Worm (Caenorhabditis elegans): ENCODE results near the gene rpy-1.

rpy-1 gene

DNA sequence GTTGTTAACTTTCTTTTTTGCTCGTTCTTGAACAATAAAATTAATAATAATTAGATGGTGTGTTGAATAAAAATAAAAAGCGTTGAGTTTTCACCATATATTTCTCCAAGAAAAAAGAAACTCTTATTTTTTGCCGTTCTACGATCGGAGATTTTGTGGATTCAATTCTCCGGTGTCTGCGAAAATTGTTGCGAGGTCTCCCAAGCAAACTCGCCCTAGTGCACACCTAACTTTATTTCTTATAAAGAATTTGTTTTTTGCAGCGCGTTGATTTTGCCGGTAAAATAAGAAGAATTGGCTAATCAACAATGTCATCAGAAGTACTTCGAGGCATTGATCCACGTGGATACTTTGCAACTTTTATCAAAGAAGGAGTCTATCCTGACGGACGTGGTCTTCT is 36.0 kb upstream of the rpy-1 start, which contains the start of gene exos-8 (continued):
- TF ChIP-seq zip-5 (tag; optimal IDR thresholded peaks at IDR 0.05) (peak; percentile 91), T23F11.4 (GFP tag; optimal IDR thresholded peaks at IDR 0.05) (peak; percentile 11), F13H6.1 (tag; optimal IDR thresholded peaks at IDR 0.05) (peak; percentile 77), ceh-31 (tag; optimal IDR thresholded peaks at IDR 0.05) (peak; percentile 97), hlh-15 (tag; optimal IDR thresholded peaks at IDR 0.05) (peak; percentile 38), madf-2 (tag; optimal IDR thresholded peaks at IDR 0.05) (peak; percentile 9), ceh-14 (tag; optimal IDR thresholded peaks at IDR 0.05) (peak; percentile 91), fax-1 (tag; optimal IDR thresholded peaks at IDR 0.05) (peak; percentile 91), syd-9 (tag; optimal IDR thresholded peaks at IDR 0.05) (peak; percentile 49), lim-6 (tag; optimal IDR thresholded peaks at IDR 0.05) (peak; percentile 74), hlh-6 (tag; optimal IDR thresholded peaks at IDR 0.05) (peak; percentile 39), rnt-1 (tag; optimal IDR thresholded peaks at IDR 0.05) (peak; percentile 91), pat-9 (tag; optimal IDR thresholded peaks at IDR 0.05) (no peak)

DNA sequence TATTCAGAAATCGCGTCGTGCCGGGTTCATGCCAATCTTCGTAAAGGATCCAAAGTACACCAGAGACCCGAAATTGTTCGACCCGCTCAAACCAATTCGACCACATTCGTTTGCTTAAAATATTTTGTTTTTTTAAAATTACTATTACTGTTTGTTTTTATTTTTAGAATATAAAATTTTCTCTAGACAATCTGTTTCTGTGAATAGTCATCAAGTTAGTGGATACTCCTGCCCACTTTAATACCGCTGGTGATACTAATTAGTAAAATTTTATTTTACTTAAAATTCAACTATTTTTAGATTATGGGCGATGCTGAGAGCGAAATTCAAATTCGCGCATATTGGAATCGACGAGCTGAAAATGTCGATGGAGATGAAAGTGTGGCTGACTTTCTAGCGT is 31.2 kb upstream of the rpy-1 start, which contains the start of gene T14B4.1:
Gene T14B4.1 (plus strand): TSS at position 301 of the 400 bp plus-strand sequence.
- TF ChIP-seq rnt-1 (tag; optimal IDR thresholded peaks at IDR 0.05) (no peak), C08G9.2 (tag; optimal IDR thresholded peaks at IDR 0.05) (no peak), C38D4.7 (GFP tag; optimal IDR thresholded peaks at IDR 0.05) (no peak), sox-2 (GFP tag; IDR thresholded peaks at IDR 0.05) (no peak), Y22D7AL.16 (tag; optimal IDR thresholded peaks at IDR 0.05) (no peak), pag-3 (tag; optimal IDR thresholded peaks at IDR 0.05; ENCODE audit: borderline replicate concordance) (no peak), ceh-9 (tag; optimal IDR thresholded peaks at IDR 0.05) (no peak), ceh-30 (tag; optimal IDR thresholded peaks at IDR 0.05) (no peak), npax-4 (tag; optimal IDR thresholded peaks at IDR 0.05) (no peak), F13H6.1 (tag; optimal IDR thresholded peaks at IDR 0.05) (no peak), pqm-1 (tag; optimal IDR thresholded peaks at IDR 0.05) (no peak), zip-5 (tag; optimal IDR thresholded peaks at IDR 0.05) (no peak), che-1 (tag; optimal IDR thresholded peaks at IDR 0.05) (no peak)

DNA sequence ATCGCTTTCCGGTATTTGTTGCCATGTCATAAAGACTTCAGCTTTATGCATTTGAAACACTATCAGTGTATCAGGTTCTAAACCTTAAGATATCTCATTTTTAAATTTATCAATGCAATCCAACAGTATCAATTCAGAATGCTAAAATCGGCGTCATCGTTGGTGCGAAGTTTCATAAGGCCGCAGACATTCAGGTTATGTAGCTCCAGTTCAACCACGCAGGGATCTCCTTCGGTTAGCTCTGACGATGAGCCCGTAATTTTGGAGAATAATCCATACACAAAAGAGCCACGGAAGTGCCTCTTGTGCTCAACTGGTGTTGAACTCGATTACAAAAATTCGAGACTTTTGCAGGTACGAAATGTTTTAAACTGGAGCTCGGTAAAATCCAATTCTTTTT is 30.6 kb upstream of the rpy-1 start, which contains the start of gene mrps-18.C:
Gene mrps-18.C (plus strand): TSS at position 138 of the 400 bp plus-strand sequence.
- TF ChIP-seq pat-9 (tag; optimal IDR thresholded peaks at IDR 0.05) (no peak), dve-1 (tag; optimal IDR thresholded peaks at IDR 0.05) (no peak), elt-2 (tag; optimal IDR thresholded peaks at IDR 0.05) (no peak), ceh-24 (tag; optimal IDR thresholded peaks at IDR 0.05) (no peak), elt-4 (tag; optimal IDR thresholded peaks at IDR 0.05) (no peak), nhr-232 (tag; optimal IDR thresholded peaks at IDR 0.05) (no peak), K02D7.2 (tag; optimal IDR thresholded peaks at IDR 0.05) (no peak)

DNA sequence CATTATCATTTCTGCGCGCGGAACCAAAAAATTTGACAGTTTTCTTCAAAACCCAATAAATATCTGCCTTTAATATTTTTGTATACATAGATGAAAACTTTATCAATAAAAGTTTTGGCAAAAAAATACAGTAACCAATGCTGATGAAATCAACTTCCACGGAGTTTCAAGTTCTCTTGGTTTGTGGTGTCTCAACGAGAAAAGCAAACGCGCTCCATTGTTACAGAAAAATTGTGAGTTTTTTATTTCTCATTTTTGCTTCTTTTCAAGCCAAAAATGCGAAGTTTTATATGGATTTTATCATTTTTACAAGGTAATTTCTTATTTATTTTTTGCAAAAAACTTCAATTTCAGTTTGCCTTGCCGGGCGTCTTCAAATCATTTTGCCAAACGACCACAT is 29.2 kb upstream of the rpy-1 start, which contains the start of gene T14B4.3:
Gene T14B4.3 (plus strand): TSS at position 264 of the 400 bp plus-strand sequence.
- TF ChIP-seq dmd-4 (tag; optimal IDR thresholded peaks at IDR 0.05; ENCODE audit: borderline replicate concordance) (no peak), tbx-2 (tag; optimal IDR thresholded peaks at IDR 0.05) (peak; percentile 91), gmeb-2 (tag; optimal IDR thresholded peaks at IDR 0.05) (no peak), nhr-232 (tag; optimal IDR thresholded peaks at IDR 0.05) (no peak), pqm-1 (tag; optimal IDR thresholded peaks at IDR 0.05) (peak; percentile 8), ceh-19 (GFP tag; optimal IDR thresholded peaks at IDR 0.05) (no peak), unc-55 (GFP tag; optimal IDR thresholded peaks at IDR 0.05) (no peak), ceh-18 (tag; optimal IDR thresholded peaks at IDR 0.05) (peak; percentile 44), unc-42 (tag; optimal IDR thresholded peaks at IDR 0.05) (peak; percentile 44), pag-3 (tag; optimal IDR thresholded peaks at IDR 0.05; ENCODE audit: borderline replicate concordance) (no peak), mec-3 (tag; optimal IDR thresholded peaks at IDR 0.05; ENCODE audit: borderline replicate concordance) (no peak), F13H6.1 (tag; optimal IDR thresholded peaks at IDR 0.05) (peak; percentile 67), C38D4.7 (GFP tag; optimal IDR thresholded peaks at IDR 0.05) (no peak), zip-5 (tag; optimal IDR thresholded peaks at IDR 0.05) (peak; percentile 73), fkh-6 (tag; optimal IDR thresholded peaks at IDR 0.05) (peak; percentile 61), syd-9 (tag; optimal IDR thresholded peaks at IDR 0.05) (peak; percentile 43), elt-4 (tag; optimal IDR thresholded peaks at IDR 0.05) (no peak), lim-6 (tag; optimal IDR thresholded peaks at IDR 0.05) (peak; percentile 48), npax-4 (tag; optimal IDR thresholded peaks at IDR 0.05) (no peak), hlh-13 (GFP tag; optimal IDR thresholded peaks at IDR 0.05) (no peak), ztf-16 (tag; optimal IDR thresholded peaks at IDR 0.05) (peak; percentile 39), ceh-6 (GFP tag; optimal IDR thresholded peaks at IDR 0.05) (no peak), unc-86 (tag; optimal IDR thresholded peaks at IDR 0.05) (peak; percentile 15), ttx-3 (tag; optimal IDR thresholded peaks at IDR 0.05) (no peak), ahr-1 (tag; optimal IDR thresholded peaks at IDR 0.05) (peak; percentile 50), pros-1 (tag; optimal IDR thresholded peaks at IDR 0.05) (no peak), hlh-15 (tag; optimal IDR thresholded peaks at IDR 0.05) (no peak), madf-2 (tag; optimal IDR thresholded peaks at IDR 0.05) (no peak), odd-2 (tag; optimal IDR thresholded peaks at IDR 0.05) (no peak), elt-2 (tag; optimal IDR thresholded peaks at IDR 0.05) (peak; percentile 71)

All from whole organism, late embryonic.